Worm (Caenorhabditis elegans) whole organism, L2 larva: ENCODE measurements around the gene F44F4.9.

ENCODE experiments used
- F13H6.1 ChIP-seq: sonication (generic microtip); optimal IDR thresholded peaks from 2 replicates; lab custom pipeline; 2016; ENCODE audit warnings: missing genetic modification characterization, missing compliant biosample characterization
- ama-1 ChIP-seq: fragments of 150-350 bp; optimal IDR thresholded peaks from 2 replicates; lab custom pipeline; 2018; ENCODE audit warnings: inconsistent platforms
- egl-27 ChIP-seq: sonication (generic microtip); optimal IDR thresholded peaks from 3 replicates; lab custom pipeline; 2017; ENCODE audit warnings: missing biosample characterization, missing genetic modification reagents, missing genetic modification characterization
- elt-1 ChIP-seq: fragments of 150-350 bp; optimal IDR thresholded peaks from 2 replicates; lab custom pipeline; 2014; ENCODE audit warnings: missing biosample characterization, missing genetic modification characterization
- lin-13 ChIP-seq: fragments of 150-350 bp; optimal IDR thresholded peaks from 2 replicates; lab custom pipeline; 2014; ENCODE audit warnings: missing biosample characterization, missing genetic modification reagents, missing genetic modification characterization
- mdl-1 ChIP-seq, 2 experiments: fragments of 150-350 bp in 1 of 2; sonication (generic microtip) in 1 of 2; optimal IDR thresholded peaks; 2 replicates each; lab custom pipeline; 2017; ENCODE audit warnings: missing biosample characterization in 2 of 2, missing genetic modification characterization in 2 of 2
- nhr-25 ChIP-seq: fragments of 150-350 bp; sonication (generic microtip); optimal IDR thresholded peaks from 3 replicates; lab custom pipeline; 2014; ENCODE audit warnings: missing biosample characterization, missing genetic modification characterization
- zag-1 ChIP-seq: fragments of 150-350 bp; optimal IDR thresholded peaks from 2 replicates; lab custom pipeline; 2014; ENCODE audit warnings: missing biosample characterization, missing genetic modification characterization
- ztf-1 ChIP-seq: fragments of 200-800 bp; sonication (Bioruptor generic); conservative IDR thresholded peaks from 2 replicates; pipeline ENCODE4 v1.3.6; 2022; ENCODE audit warnings: missing genetic modification characterization, missing compliant biosample characterization

DNA sequence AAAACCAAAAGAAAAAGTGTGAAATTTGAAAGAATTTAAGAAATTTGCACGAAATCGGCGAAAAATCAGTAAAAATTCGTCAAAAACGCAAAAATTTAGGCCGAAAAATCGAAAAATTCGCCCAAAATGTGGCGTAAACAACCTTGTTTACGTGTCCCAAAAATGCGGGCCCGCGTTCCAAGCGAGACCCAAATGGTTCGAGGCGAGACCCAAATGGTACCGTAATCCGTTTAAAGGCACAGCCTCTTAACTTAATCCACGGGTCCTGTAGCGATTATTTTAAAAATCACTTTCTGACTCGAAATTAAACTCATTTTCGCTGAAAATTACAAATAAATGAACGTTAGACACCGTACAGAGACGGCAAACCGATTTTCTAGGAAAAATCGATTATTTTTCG, 19.7 kb upstream of the F44F4.9 start:
- TF ChIP-seq ztf-1 (GFP tag; lab: Robert Waterston, UW): no peak
- TF ChIP-seq F13H6.1: no peak
- no peak for TF ChIP-seq ama-1 (lab: Kevin White, UChicago)
- no peak for TF ChIP-seq elt-1 (tag; lab: Kevin White, UChicago)
- TF ChIP-seq egl-27: no peak
- no peak for TF ChIP-seq nhr-25 (tag; lab: Kevin White, UChicago)
- no peak for TF ChIP-seq zag-1 (tag; lab: Kevin White, UChicago)
- TF ChIP-seq lin-13 (GFP tag; lab: Kevin White, UChicago): no peak
- no peak for TF ChIP-seq mdl-1 (tag; optimal IDR thresholded peaks at IDR 0.05; lab: Kevin White, UChicago)
